Fruit fly (Drosophila melanogaster): ENCODE measurements around the gene CG3081.

The CG3081 gene

DNA sequence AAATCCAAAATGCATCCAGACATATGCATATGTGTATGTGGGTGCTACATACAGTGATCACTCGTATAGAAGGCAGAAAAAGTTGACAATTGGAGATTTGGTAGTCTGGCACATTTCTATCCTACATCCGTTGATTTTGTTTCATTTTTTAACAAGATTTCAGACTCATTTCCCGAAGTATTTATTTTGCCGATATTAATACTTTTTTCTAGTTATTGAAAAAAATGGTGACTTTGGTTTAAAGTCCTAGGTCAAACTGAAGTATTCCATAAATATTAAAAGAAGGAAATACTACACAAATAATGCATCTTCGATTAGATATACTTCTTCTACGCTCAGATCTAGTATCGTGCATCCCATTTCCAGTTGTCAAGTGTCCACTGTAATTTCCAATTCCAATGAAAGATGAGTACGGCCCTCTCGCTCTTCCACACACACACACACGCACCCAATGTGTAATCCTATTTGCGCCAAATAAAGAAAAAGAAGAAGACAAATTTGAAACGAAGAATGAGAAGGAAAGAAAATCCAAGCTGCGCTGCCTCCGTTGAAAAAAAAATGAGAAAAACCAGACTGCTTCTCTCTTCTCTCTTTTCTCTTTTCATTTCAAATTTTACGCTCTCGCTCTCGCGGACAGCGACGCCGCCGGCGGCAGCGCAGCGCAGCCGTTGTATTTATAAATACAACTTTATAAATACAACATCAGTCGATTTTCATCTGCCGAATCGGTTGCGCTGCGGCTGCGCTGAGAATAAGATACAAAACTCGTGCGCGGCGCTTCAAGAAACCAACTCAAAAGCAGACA is 26.7 kb downstream of the CG3081 start, which contains the start of gene peb (continued):
- TF ChIP-seq lov (optimal IDR thresholded peaks at IDR 0.05) (no peak), lov (GFP tag; IDR thresholded peaks at IDR 0.05) (no peak), zfh1 (GFP tag; IDR thresholded peaks at IDR 0.05) (peak; percentile 67), CG11504 (tag; optimal IDR thresholded peaks at IDR 0.05) (peak; percentile 69), Dp (GFP tag; optimal IDR thresholded peaks at IDR 0.05) (no peak), CG8281 (tag; optimal IDR thresholded peaks at IDR 0.05) (no peak), Drgx (GFP tag; IDR thresholded peaks at IDR 0.05) (no peak), CG18599 (GFP tag; optimal IDR thresholded peaks at IDR 0.05) (peak; percentile 7), Hr3 (GFP tag; optimal IDR thresholded peaks at IDR 0.05) (peak; percentile 38), hb (GFP tag; IDR thresholded peaks at IDR 0.05; ENCODE audit: partially characterized antibody) (no peak), nerfin-1 (tag; optimal IDR thresholded peaks at IDR 0.05) (peak; percentile 13), Abd-B (GFP tag; optimal IDR thresholded peaks at IDR 0.05) (no peak), crc (GFP tag; optimal IDR thresholded peaks at IDR 0.05) (no peak), CG16813 (GFP tag; IDR thresholded peaks at IDR 0.05; ENCODE audit: partially characterized antibody) (no peak), CG12769 (tag; optimal IDR thresholded peaks at IDR 0.05) (no peak), tap (tag; optimal IDR thresholded peaks at IDR 0.05) (no peak), CG5245 (GFP tag; optimal IDR thresholded peaks at IDR 0.05) (peak; percentile 27), CG9876 (GFP tag; optimal IDR thresholded peaks at IDR 0.05) (no peak), CG2875 (GFP tag; optimal IDR thresholded peaks at IDR 0.05) (peak; percentile 17), CG2889 (GFP tag; IDR thresholded peaks at IDR 0.05) (no peak), knrl (GFP tag; IDR thresholded peaks at IDR 0.05; ENCODE audit: partially characterized antibody) (no peak), CG6254 (GFP tag; optimal IDR thresholded peaks at IDR 0.05) (peak; percentile 47), fd102C (GFP tag; optimal IDR thresholded peaks at IDR 0.05) (peak; percentile 4), CG14014 (GFP tag; IDR thresholded peaks at IDR 0.05) (peak; percentile 39; the same call in 1 of the 2 replicates), Optix (GFP tag; IDR thresholded peaks at IDR 0.05) (no peak; the same call in 2 of the 3 replicates), cwo (GFP tag; optimal IDR thresholded peaks at IDR 0.05) (no peak), en (GFP tag; optimal IDR thresholded peaks at IDR 0.05) (peak; percentile 31), h (optimal IDR thresholded peaks at IDR 0.05) (no peak), CG10462 (GFP tag; optimal IDR thresholded peaks at IDR 0.05) (peak; percentile 27), CG1832 (GFP tag; optimal IDR thresholded peaks at IDR 0.05) (peak; percentile 51), Hand (GFP tag; optimal IDR thresholded peaks at IDR 0.05) (no peak), Bgb (GFP tag; IDR thresholded peaks at IDR 0.05; ENCODE audit: partially characterized antibody) (peak; percentile 43), CG34224 (GFP tag; IDR thresholded peaks at IDR 0.05; ENCODE audit: partially characterized antibody) (peak; percentile 49; the same call in 1 of the 3 replicates), CG6854 (GFP tag; optimal IDR thresholded peaks at IDR 0.05) (no peak), ATbp (GFP tag; optimal IDR thresholded peaks at IDR 0.05) (no peak), CG6683 (GFP tag; optimal IDR thresholded peaks at IDR 0.05) (no peak), kni (GFP tag; optimal IDR thresholded peaks at IDR 0.05) (no peak), CG4282 (GFP tag; optimal IDR thresholded peaks at IDR 0.05) (no peak), CG2202 (tag; optimal IDR thresholded peaks at IDR 0.05) (peak; percentile 22), CG14050 (GFP tag; IDR thresholded peaks at IDR 0.05) (no peak), Sox102F (GFP tag; optimal IDR thresholded peaks at IDR 0.05) (peak; percentile 27), Dbx (GFP tag; IDR thresholded peaks at IDR 0.05) (no peak), CG30403 (GFP tag; optimal IDR thresholded peaks at IDR 0.05) (peak; percentile 62), Ets65A (GFP tag) (peak; percentile 78), Jarid2 (GFP tag; optimal IDR thresholded peaks at IDR 0.05) (peak; percentile 94), vfl (GFP tag; optimal IDR thresholded peaks at IDR 0.05) (no peak), NC2β (GFP tag; optimal IDR thresholded peaks at IDR 0.05) (peak; percentile 46), al (GFP tag; IDR thresholded peaks at IDR 0.05) (no peak), tin (GFP tag; optimal IDR thresholded peaks at IDR 0.05) (peak; percentile 52)

Measured in whole organism, embryonic.